Worm (Caenorhabditis elegans) whole organism, L3 larva: Measurements from ENCODE around the gene F07E5.13.

Source experiments
- aly-2 ChIP-seq: fragments of 150-350 bp; optimal IDR thresholded peaks from 2 replicates; lab custom pipeline; 2014; ENCODE audit warnings: missing biosample characterization, missing genetic modification characterization
- ceh-16 ChIP-seq: sonication (generic microtip); optimal IDR thresholded peaks from 2 replicates; lab custom pipeline; 2017; ENCODE audit warnings: missing biosample characterization, missing genetic modification characterization
- ceh-82 ChIP-seq: fragments of 150-350 bp; optimal IDR thresholded peaks from 2 replicates; lab custom pipeline; 2014; ENCODE audit warnings: missing biosample characterization, missing genetic modification characterization
- egl-5 ChIP-seq: fragments of 150-350 bp; optimal IDR thresholded peaks from 2 replicates; lab custom pipeline; 2017; ENCODE audit warnings: missing biosample characterization, missing genetic modification reagents, missing genetic modification characterization, inconsistent platforms
- lin-39 ChIP-seq: fragments of 150-350 bp; optimal IDR thresholded peaks from 2 replicates; lab custom pipeline; 2018; ENCODE audit warnings: missing biosample characterization, missing genetic modification reagents, missing genetic modification characterization
- skn-1 ChIP-seq: fragments of 150-350 bp; optimal IDR thresholded peaks from 2 replicates; lab custom pipeline; 2014; ENCODE audit warnings: missing biosample characterization, missing genetic modification characterization
- unc-62 ChIP-seq: fragments of 150-350 bp; sonication (generic microtip); optimal IDR thresholded peaks from 4 replicates; lab custom pipeline; 2014; ENCODE audit warnings: missing biosample characterization, missing genetic modification reagents, missing genetic modification characterization

DNA sequence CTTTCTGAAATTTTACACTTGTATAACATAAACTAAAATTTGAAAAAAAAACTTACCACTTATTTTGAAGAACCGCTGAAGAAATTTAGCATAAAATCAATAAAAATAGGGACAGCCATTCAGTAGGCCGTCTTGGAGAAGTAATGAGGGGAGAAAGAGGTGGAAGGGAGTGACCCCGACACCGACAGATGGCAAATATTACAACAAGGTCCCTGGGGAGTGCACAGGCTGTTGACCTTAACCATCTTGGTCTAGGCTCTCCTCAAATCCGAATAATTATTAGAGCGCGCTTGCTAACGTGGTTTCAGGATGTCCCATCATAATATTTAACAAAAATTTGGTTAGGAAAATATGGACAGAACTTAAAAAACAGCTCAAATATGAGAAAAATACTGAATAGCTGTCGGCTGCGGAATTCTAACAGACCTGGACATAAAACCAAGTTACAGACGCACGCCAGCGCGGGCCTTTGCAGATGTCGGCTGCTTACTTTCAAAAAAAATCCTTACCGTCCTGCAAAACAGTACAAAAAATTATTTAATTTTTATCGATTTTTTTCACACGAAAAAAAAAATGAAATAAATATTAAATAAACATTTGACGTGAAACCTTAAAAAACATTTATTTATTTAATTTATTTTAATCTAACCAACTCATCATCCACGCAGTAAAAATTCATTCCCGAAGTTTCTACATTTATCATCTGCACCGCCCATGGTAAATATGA lies 31.2 kb upstream of the F07E5.13 start, which contains the start of gene T16A1.2:
- TF ChIP-seq aly-2 (tag; lab: Kevin White, UChicago) (no peak), ceh-16 (tag; lab: Kevin White, UChicago) (no peak), egl-5 (tag; lab: Kevin White, UChicago) (no peak), skn-1 (no peak), unc-62 (GFP tag; lab: Kevin White, UChicago) (no peak), lin-39 (tag; lab: Kevin White, UChicago) (no peak), ceh-82 (tag; lab: Kevin White, UChicago) (no peak)
